Worm (Caenorhabditis elegans): Measurements from ENCODE around the gene grl-27.

grl-27 gene

ce11 chrV:3551765-3552164 is 23.9 kb downstream of the grl-27 start, which contains the start of gene grl-28:
Gene grl-28, minus strand, starts transcription at chrV:3551865.
- TF ChIP-seq mab-5 (tag; optimal IDR thresholded peaks at IDR 0.05) (no peak), lin-39 (tag; optimal IDR thresholded peaks at IDR 0.05) (no peak), alr-1 (tag; optimal IDR thresholded peaks at IDR 0.05) (no peak), skn-1 (tag; optimal IDR thresholded peaks at IDR 0.05) (no peak)

- no peak for TF ChIP-seq unc-39 (tag; optimal IDR thresholded peaks at IDR 0.05)
- no peak for TF ChIP-seq skn-1 (tag; optimal IDR thresholded peaks at IDR 0.05)
- TF ChIP-seq fos-1 (tag; optimal IDR thresholded peaks at IDR 0.05) = no peak
- no peak for TF ChIP-seq mab-5 (tag; optimal IDR thresholded peaks at IDR 0.05)
- TF ChIP-seq C34F6.9 (tag; optimal IDR thresholded peaks at IDR 0.05) = no peak
- TF ChIP-seq nhr-237 (tag; optimal IDR thresholded peaks at IDR 0.05) = no peak
- TF ChIP-seq ZK546.5 (tag; optimal IDR thresholded peaks at IDR 0.05) = no peak
- no peak for TF ChIP-seq nhr-23 (tag; optimal IDR thresholded peaks at IDR 0.05)
- TF ChIP-seq egl-27 (tag; optimal IDR thresholded peaks at IDR 0.05) = no peak
- no peak for TF ChIP-seq nhr-12 (tag; optimal IDR thresholded peaks at IDR 0.05)
- TF ChIP-seq lsy-2 (tag; optimal IDR thresholded peaks at IDR 0.05) = no peak
Observed at ce11 chrV:3549553-3549952, 26.1 kb downstream of the grl-27 start, which contains the start of gene sri-21. Gene sri-21, plus strand, starts transcription at chrV:3549853.

- TF ChIP-seq crh-2 (tag; optimal IDR thresholded peaks at IDR 0.05) = no peak
- no peak for TF ChIP-seq nhr-6 (tag; optimal IDR thresholded peaks at IDR 0.05)
- no peak for TF ChIP-seq blmp-1 (tag; optimal IDR thresholded peaks at IDR 0.05; ENCODE audit: insufficient read depth)
- TF ChIP-seq lin-13 (GFP tag; optimal IDR thresholded peaks at IDR 0.05) = no peak
- no peak for TF ChIP-seq lin-11 (tag; optimal IDR thresholded peaks at IDR 0.05)
- TF ChIP-seq sem-4 (tag; optimal IDR thresholded peaks at IDR 0.05) = no peak
- no peak for TF ChIP-seq lsy-2 (tag; optimal IDR thresholded peaks at IDR 0.05)
- TF ChIP-seq ama-1 (optimal IDR thresholded peaks at IDR 0.05) = no peak
- no peak for TF ChIP-seq dmd-4 (tag; optimal IDR thresholded peaks at IDR 0.05)
- no peak for TF ChIP-seq gmeb-1 (tag; optimal IDR thresholded peaks at IDR 0.05)
- no peak for TF ChIP-seq elt-1 (tag; optimal IDR thresholded peaks at IDR 0.05)
- no peak for TF ChIP-seq sma-9 (GFP tag; optimal IDR thresholded peaks at IDR 0.05)
- TF ChIP-seq sma-9 (tag; optimal IDR thresholded peaks at IDR 0.05) = no peak
- no peak for TF ChIP-seq sma-3 (GFP tag; optimal IDR thresholded peaks at IDR 0.05)
- TF ChIP-seq mdl-1 (tag; optimal IDR thresholded peaks at IDR 0.05) = no peak
- TF ChIP-seq ceh-82 (tag; optimal IDR thresholded peaks at IDR 0.05) = no peak
- no peak for TF ChIP-seq peb-1 (tag; optimal IDR thresholded peaks at IDR 0.05)
- TF ChIP-seq zag-1 (tag; optimal IDR thresholded peaks at IDR 0.05) = no peak
- TF ChIP-seq elt-3 (tag; optimal IDR thresholded peaks at IDR 0.05) = no peak
- TF ChIP-seq Y55F3AM.14 (GFP tag; optimal IDR thresholded peaks at IDR 0.05) = no peak
- no peak for TF ChIP-seq ztf-4 (tag; optimal IDR thresholded peaks at IDR 0.05)
Observed at ce11 chrV:3548798-3549197, 26.9 kb downstream of the grl-27 start, which contains the start of gene srw-130. Gene srw-130, minus strand, starts transcription at chrV:3548898.

ce11 chrV:3546517-3546916 is 29.1 kb downstream of the grl-27 start, which contains the start of gene srbc-68:
Gene srbc-68, minus strand, starts transcription at chrV:3546617.
- TF ChIP-seq nhr-77 (tag; optimal IDR thresholded peaks at IDR 0.05) (no peak), mbf-1 (tag; optimal IDR thresholded peaks at IDR 0.05) (no peak), nhr-237 (tag; optimal IDR thresholded peaks at IDR 0.05) (no peak), C34F6.9 (tag; optimal IDR thresholded peaks at IDR 0.05) (no peak), lin-11 (tag; optimal IDR thresholded peaks at IDR 0.05) (no peak), nhr-129 (tag; optimal IDR thresholded peaks at IDR 0.05) (no peak), elt-3 (tag; optimal IDR thresholded peaks at IDR 0.05) (no peak), peb-1 (tag; optimal IDR thresholded peaks at IDR 0.05) (no peak), ama-1 (optimal IDR thresholded peaks at IDR 0.05) (no peak), unc-39 (tag; optimal IDR thresholded peaks at IDR 0.05) (no peak), ztf-11 (tag; optimal IDR thresholded peaks at IDR 0.05) (no peak), aly-2 (tag; optimal IDR thresholded peaks at IDR 0.05) (no peak), crh-2 (tag; optimal IDR thresholded peaks at IDR 0.05) (no peak), ceh-16 (tag; optimal IDR thresholded peaks at IDR 0.05) (no peak), sem-4 (tag; optimal IDR thresholded peaks at IDR 0.05) (no peak)
